Fruit fly (Drosophila melanogaster) whole organism, adult: ENCODE measurements around the gene CG11977.

Source experiments
- CG11617 ChIP-seq: fragments of 200-800 bp; sonication (Bioruptor generic); optimal IDR thresholded peaks from 2 replicates; lab custom pipeline; 2017; ENCODE audit warnings: mild to moderate bottlenecking, missing biosample characterization, missing genetic modification reagents, missing genetic modification characterization
- CG12768 ChIP-seq: fragments of 200-800 bp; sonication (Bioruptor generic); optimal IDR thresholded peaks from 2 replicates; lab custom pipeline; 2017; ENCODE audit warnings: missing biosample characterization, missing genetic modification characterization, mild to moderate bottlenecking, moderate library complexity, missing genetic modification reagents
- CG14711 ChIP-seq: fragments of 200-800 bp; sonication (Bioruptor generic); optimal IDR thresholded peaks from 2 replicates; lab custom pipeline; 2018; ENCODE audit warnings: missing biosample characterization, mild to moderate bottlenecking, missing genetic modification characterization, moderate library complexity
- CG33017 ChIP-seq: fragments of 200-800 bp; sonication (Bioruptor generic); optimal IDR thresholded peaks from 2 replicates; lab custom pipeline; 2018; ENCODE audit warnings: missing biosample characterization, mild to moderate bottlenecking, missing genetic modification characterization, moderate library complexity
- Crg-1 ChIP-seq: fragments of 200-800 bp; sonication (Bioruptor generic); optimal IDR thresholded peaks from 2 replicates; lab custom pipeline; 2016; ENCODE audit warnings: missing biosample characterization, missing genetic modification characterization
- bab1 ChIP-seq: fragments of 200-800 bp; sonication (Bioruptor generic); optimal IDR thresholded peaks from 3 replicates; lab custom pipeline; 2019; ENCODE audit warnings: missing biosample characterization, mild to moderate bottlenecking, missing genetic modification characterization, moderate library complexity
- cic ChIP-seq: fragments of 200-800 bp; sonication (Bioruptor generic); optimal IDR thresholded peaks from 2 replicates; lab custom pipeline; 2017; ENCODE audit warnings: missing biosample characterization, mild to moderate bottlenecking, missing genetic modification characterization, moderate library complexity
- cnc ChIP-seq, 2 experiments: fragments of >200 bp; optimal IDR thresholded peaks; 2 replicates each; lab custom pipeline; 2017
- kay ChIP-seq: fragments of 200-800 bp; sonication (Bioruptor generic); peaks from one replicate; lab custom pipeline; 2016; ENCODE audit warnings: missing biosample characterization, missing genetic modification characterization, borderline replicate concordance
- ovo ChIP-seq: fragments of 200-800 bp; sonication (Bioruptor generic); optimal IDR thresholded peaks from 2 replicates; lab custom pipeline; 2016; ENCODE audit warnings: missing biosample characterization, missing genetic modification characterization
- pad ChIP-seq: fragments of 200-800 bp; sonication (Bioruptor generic); optimal IDR thresholded peaks from 3 replicates; lab custom pipeline; 2017; ENCODE audit warnings: missing biosample characterization, missing genetic modification characterization, mild to moderate bottlenecking, moderate library complexity, missing genetic modification reagents
- tj ChIP-seq: fragments of 200-800 bp; sonication (Bioruptor generic); optimal IDR thresholded peaks from 3 replicates; lab custom pipeline; 2017; ENCODE audit warnings: missing biosample characterization, mild to moderate bottlenecking, missing genetic modification characterization, moderate library complexity

- no peak for TF ChIP-seq CG33017 (tag; lab: Kevin White, UChicago)
- TF ChIP-seq pad (GFP tag; lab: Kevin White, UChicago): no peak
- no peak for TF ChIP-seq kay (GFP tag; lab: Kevin White, UChicago)
- TF ChIP-seq cic (GFP tag; lab: Kevin White, UChicago): no peak
- no peak for TF ChIP-seq CG11617
- no peak for TF ChIP-seq tj (GFP tag; lab: Kevin White, UChicago)
- no peak for TF ChIP-seq CG12768 (GFP tag; lab: Kevin White, UChicago)
- no peak for TF ChIP-seq bab1 (GFP tag; lab: Kevin White, UChicago)
- no peak for TF ChIP-seq CG14711
- TF ChIP-seq ovo: no peak
- no peak for TF ChIP-seq cnc (optimal IDR thresholded peaks at IDR 0.05; lab: Kevin White, UChicago)
- TF ChIP-seq Crg-1: no peak
Observed at dm6 chr3R:9024835-9025510, 27.5 kb downstream of the CG11977 start.
